Fruit fly (Drosophila melanogaster): ENCODE measurements around the gene alpha4GT1.

Gene alpha4GT1

dm6 chr2L:2986776-2987175 lies 36.2 kb downstream of the alpha4GT1 start:
- no peak for TF ChIP-seq CG8159 (tag; optimal IDR thresholded peaks at IDR 0.05)
- TF ChIP-seq Pif1B (GFP tag; optimal IDR thresholded peaks at IDR 0.05) = no peak
- no peak for TF ChIP-seq EcR (GFP tag; optimal IDR thresholded peaks at IDR 0.05)
- no peak for TF ChIP-seq gl (tag; optimal IDR thresholded peaks at IDR 0.05)
- TF ChIP-seq CG8301 (tag; optimal IDR thresholded peaks at IDR 0.05) = no peak

dm6 chr2L:2979091-2979490 lies 43.9 kb downstream of the alpha4GT1 start, which contains the start of gene CG9643:
CG9643 (minus strand) TSS chr2L:2979288.
- no peak for TF ChIP-seq CG14655 (GFP tag; optimal IDR thresholded peaks at IDR 0.05)
- no peak for TF ChIP-seq CG8301 (tag; optimal IDR thresholded peaks at IDR 0.05)
- TF ChIP-seq CG32121 (GFP tag; IDR thresholded peaks at IDR 0.05) = no peak
- no peak for TF ChIP-seq CG4496 (GFP tag; IDR thresholded peaks at IDR 0.05)
- TF ChIP-seq Pif1B (GFP tag; optimal IDR thresholded peaks at IDR 0.05) = no peak
- no peak for TF ChIP-seq CG34367 (tag; optimal IDR thresholded peaks at IDR 0.05)
- TF ChIP-seq fd96Ca (GFP tag; IDR thresholded peaks at IDR 0.05) = no peak
- TF ChIP-seq EcR (GFP tag; optimal IDR thresholded peaks at IDR 0.05) = no peak
- TF ChIP-seq Pif1A (GFP tag; optimal IDR thresholded peaks at IDR 0.05) = no peak
- no peak for TF ChIP-seq gl (tag; optimal IDR thresholded peaks at IDR 0.05)
- TF ChIP-seq CG8159 (tag; optimal IDR thresholded peaks at IDR 0.05) = no peak
- TF ChIP-seq CG17806 (tag; optimal IDR thresholded peaks at IDR 0.05) = no peak

DNA sequence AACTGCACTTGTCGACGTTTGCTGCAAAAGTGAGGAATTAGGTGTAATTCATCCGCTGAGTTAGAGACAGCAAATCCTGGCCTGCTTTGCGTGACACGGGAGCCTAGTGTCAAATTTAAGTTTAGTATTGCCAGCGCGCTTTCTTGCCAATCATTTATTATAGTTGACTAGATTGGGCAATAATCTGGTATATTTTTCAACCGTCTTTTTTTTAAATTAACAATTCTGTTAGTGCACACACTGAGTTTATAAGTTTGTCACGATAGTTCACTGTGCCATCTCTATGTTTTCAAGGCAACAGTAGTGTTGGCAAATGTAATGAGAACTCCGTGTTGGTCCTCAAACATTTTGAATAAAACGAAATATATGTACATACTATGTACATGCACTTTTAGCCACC lies 46.1 kb downstream of the alpha4GT1 start, which contains the start of the genes CG9641 and CG3165:
CG9641 (minus strand) TSS at position 34 of the 400 bp plus-strand sequence.
CG3165 (plus strand) TSS at position 294 of the 400 bp plus-strand sequence.
- peak; percentile 74; the same call in 1 of the 2 replicates for TF ChIP-seq rn (GFP tag; IDR thresholded peaks at IDR 0.05)
- TF ChIP-seq CG9948 (tag; optimal IDR thresholded peaks at IDR 0.05) = peak; percentile 71
- peak; percentile 81 for TF ChIP-seq CG32121 (GFP tag; IDR thresholded peaks at IDR 0.05)
- TF ChIP-seq CG4496 (GFP tag; IDR thresholded peaks at IDR 0.05) = peak; percentile 86
- TF ChIP-seq CG14655 (GFP tag; optimal IDR thresholded peaks at IDR 0.05) = no peak
- TF ChIP-seq Pif1A (GFP tag; optimal IDR thresholded peaks at IDR 0.05) = no peak
- TF ChIP-seq CG17806 (tag; optimal IDR thresholded peaks at IDR 0.05) = peak; percentile 74
- peak; percentile 77 for TF ChIP-seq CG34367 (tag; optimal IDR thresholded peaks at IDR 0.05)
- TF ChIP-seq CG12605 (GFP tag; IDR thresholded peaks at IDR 0.05) = peak; percentile 44; the same call in 1 of the 2 replicates
- TF ChIP-seq CG10348 (GFP tag; IDR thresholded peaks at IDR 0.05) = no peak
- TF ChIP-seq CG13204 (GFP tag; optimal IDR thresholded peaks at IDR 0.05) = no peak
- TF ChIP-seq CG8159 (tag; optimal IDR thresholded peaks at IDR 0.05) = peak; percentile 82
- peak; percentile 78 for TF ChIP-seq CG15710 (tag; optimal IDR thresholded peaks at IDR 0.05)
- peak; percentile 53 for TF ChIP-seq gl (tag; optimal IDR thresholded peaks at IDR 0.05)
- TF ChIP-seq D1 (tag; optimal IDR thresholded peaks at IDR 0.05) = no peak
- no peak for TF ChIP-seq Pif1B (GFP tag; optimal IDR thresholded peaks at IDR 0.05)
- TF ChIP-seq Ets98B (GFP tag; IDR thresholded peaks at IDR 0.05) = peak; percentile 71
- TF ChIP-seq EcR (GFP tag; optimal IDR thresholded peaks at IDR 0.05) = no peak
- peak; percentile 91 for TF ChIP-seq fd96Ca (GFP tag; IDR thresholded peaks at IDR 0.05)
- TF ChIP-seq CG8301 (tag; optimal IDR thresholded peaks at IDR 0.05) = no peak
- peak; percentile 79 for TF ChIP-seq Snoo (tag; optimal IDR thresholded peaks at IDR 0.05)

DNA sequence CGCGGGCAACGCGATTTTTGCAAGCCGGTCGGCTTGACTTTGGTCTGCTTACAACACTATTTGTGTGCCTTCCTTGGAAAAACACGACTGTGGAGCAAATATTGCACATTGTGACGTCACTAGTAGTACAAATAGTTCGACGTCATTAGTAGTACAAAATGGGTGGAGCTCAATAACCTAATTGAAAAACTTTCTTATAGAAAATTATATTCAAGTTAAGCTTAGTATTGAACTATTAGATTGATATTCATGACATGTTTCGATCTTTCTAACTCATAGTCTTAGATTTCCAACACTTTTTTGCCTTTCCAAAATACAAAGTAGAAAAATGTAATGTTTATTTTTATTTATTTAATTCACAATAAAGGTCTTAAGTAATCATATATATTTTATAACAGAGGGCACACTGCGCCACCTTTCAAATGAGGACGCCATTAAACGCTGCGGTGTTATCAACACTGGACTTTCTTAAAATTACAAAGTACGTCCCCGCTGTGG lies 50.5 kb downstream of the alpha4GT1 start, which contains the start of the genes Rrp1 and gammaTub23C:
Rrp1 (minus strand) TSS at position 70 of the 498 bp plus-strand sequence.
gammaTub23C (plus strand) TSS at position 453 of the 498 bp plus-strand sequence.
- peak; percentile 92 for TF ChIP-seq CG8159 (tag; optimal IDR thresholded peaks at IDR 0.05)
- TF ChIP-seq CG4496 (GFP tag; IDR thresholded peaks at IDR 0.05) = peak; percentile 82
- peak; percentile 80; the same call in 1 of the 2 replicates for TF ChIP-seq CG32121 (GFP tag; IDR thresholded peaks at IDR 0.05)
- TF ChIP-seq CG13204 (GFP tag; optimal IDR thresholded peaks at IDR 0.05) = no peak
- TF ChIP-seq CG8301 (tag; optimal IDR thresholded peaks at IDR 0.05) = peak; percentile 86
- TF ChIP-seq CG34367 (tag; optimal IDR thresholded peaks at IDR 0.05) = peak; percentile 80
- TF ChIP-seq CG14655 (GFP tag; optimal IDR thresholded peaks at IDR 0.05) = peak; percentile 94
- peak; percentile 80 for TF ChIP-seq CG17806 (tag; optimal IDR thresholded peaks at IDR 0.05)
- peak; percentile 89 for TF ChIP-seq CG9948 (tag; optimal IDR thresholded peaks at IDR 0.05)
- TF ChIP-seq Snoo (tag; optimal IDR thresholded peaks at IDR 0.05) = peak; percentile 90
- TF ChIP-seq Pif1B (GFP tag; optimal IDR thresholded peaks at IDR 0.05) = no peak
- peak; percentile 60; the same call in 1 of the 2 replicates for TF ChIP-seq rn (GFP tag; IDR thresholded peaks at IDR 0.05)
- TF ChIP-seq Pif1A (GFP tag; optimal IDR thresholded peaks at IDR 0.05) = no peak
- TF ChIP-seq CG12605 (GFP tag; IDR thresholded peaks at IDR 0.05) = 0 out of 2 replicates have a peak, but pooled peaks have one; percentile 53
- TF ChIP-seq CG10348 (GFP tag; IDR thresholded peaks at IDR 0.05) = peak; percentile 59; the same call in 1 of the 2 replicates
- no peak for TF ChIP-seq EcR (GFP tag; optimal IDR thresholded peaks at IDR 0.05)
- TF ChIP-seq Ets98B (GFP tag; IDR thresholded peaks at IDR 0.05) = peak; percentile 67
- no peak for TF ChIP-seq D1 (tag; optimal IDR thresholded peaks at IDR 0.05)
- peak; percentile 69; the same call in 2 of the 3 replicates for TF ChIP-seq fd96Ca (GFP tag; IDR thresholded peaks at IDR 0.05)
- peak; percentile 87 for TF ChIP-seq CG15710 (tag; optimal IDR thresholded peaks at IDR 0.05)
- TF ChIP-seq gl (tag; optimal IDR thresholded peaks at IDR 0.05) = peak; percentile 33
